Worm (Caenorhabditis elegans) whole organism, mixed stage, embryonic: ENCODE results near the gene Y61A9LA.10.

Experiments used
- ceh-83 ChIP-seq: fragments of 200-800 bp; sonication (Bioruptor generic); optimal IDR thresholded peaks from 2 replicates; lab custom pipeline; 2018; ENCODE audit warnings: mild to moderate bottlenecking, missing genetic modification characterization, missing compliant biosample characterization
- sem-2 ChIP-seq: fragments of 200-800 bp; sonication (Bioruptor generic); optimal IDR thresholded peaks from 2 replicates; lab custom pipeline; 2018; ENCODE audit warnings: mild to moderate bottlenecking, missing genetic modification characterization, missing compliant biosample characterization
- unc-62 ChIP-seq: fragments of 150-350 bp; optimal IDR thresholded peaks from 2 replicates; lab custom pipeline; 2014; ENCODE audit warnings: missing biosample characterization, missing genetic modification reagents, missing genetic modification characterization

DNA sequence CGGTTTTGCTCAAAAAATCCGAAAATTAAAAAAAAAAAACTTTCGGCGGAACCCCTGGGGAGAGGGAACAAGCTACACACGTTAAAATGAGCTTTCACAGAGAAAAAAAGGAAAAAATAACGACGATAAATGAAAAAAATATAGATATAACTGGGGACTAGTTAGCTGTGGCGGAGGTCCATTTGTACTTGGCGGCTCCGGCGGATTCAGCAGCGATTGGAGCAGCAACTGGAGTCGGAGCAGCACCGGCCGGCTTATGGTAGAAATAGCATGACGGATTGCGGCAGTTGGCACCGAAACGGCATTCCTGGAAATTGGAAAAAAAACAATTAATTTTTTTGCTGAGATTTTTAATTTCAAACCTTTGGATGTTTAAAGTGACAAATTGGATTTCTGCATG is 53.1 kb downstream of the Y61A9LA.10 start:
- TF ChIP-seq unc-62 (GFP tag; lab: Kevin White, UChicago) (no peak), ceh-83 (GFP tag; lab: Kevin White, UChicago) (no peak), sem-2 (GFP tag; lab: Kevin White, UChicago) (no peak)
